Worm (Caenorhabditis elegans): ENCODE data around the gene F29A7.3.

ce11 chrII:2717335-2717734, 35.8 kb upstream of the F29A7.3 start, which contains the start of gene T05A8.3:
- TF ChIP-seq nhr-77 (tag; optimal IDR thresholded peaks at IDR 0.05), result no peak
- no peak for TF ChIP-seq unc-62 (GFP tag; optimal IDR thresholded peaks at IDR 0.05 in 1 of 2)
- no peak for TF ChIP-seq unc-62 (tag; optimal IDR thresholded peaks at IDR 0.05)
- TF ChIP-seq set-16 (GFP tag; IDR thresholded peaks at IDR 0.05), result 0 out of 2 replicates have a peak, but pooled peaks have one; percentile 1
- no peak for TF ChIP-seq snpc-4 (tag; optimal IDR thresholded peaks at IDR 0.05)
- TF ChIP-seq R02D3.7 (tag; optimal IDR thresholded peaks at IDR 0.05), result no peak
- no peak for TF ChIP-seq nhr-25 (tag; optimal IDR thresholded peaks at IDR 0.05; ENCODE audit: borderline replicate concordance, insufficient read depth)
- no peak for TF ChIP-seq ZK337.2 (GFP tag; IDR thresholded peaks at IDR 0.05)
- no peak for TF ChIP-seq ztf-11 (tag; optimal IDR thresholded peaks at IDR 0.05)
- TF ChIP-seq dpl-1 (GFP tag; optimal IDR thresholded peaks at IDR 0.05), result no peak
- no peak for TF ChIP-seq lsy-2 (tag; optimal IDR thresholded peaks at IDR 0.05)
- TF ChIP-seq nhr-42 (GFP tag; IDR thresholded peaks at IDR 0.05), result no peak
- no peak for TF ChIP-seq skn-1 (tag; optimal IDR thresholded peaks at IDR 0.05)
- TF ChIP-seq ama-1 (optimal IDR thresholded peaks at IDR 0.05), result no peak

Measured in whole organism, L4 larva.